Fruit fly (Drosophila melanogaster) whole organism, embryonic: ENCODE data around the gene CG33158.

Source experiments
- CG1024 ChIP-seq: fragments of 200-800 bp; sonication (Bioruptor generic); IDR thresholded peaks from 2 replicates; pipeline ENCODE4 v1.3.6; 2022; ENCODE audit warnings: missing biosample characterization, missing genetic modification characterization
- CG11085 ChIP-seq: fragments of 200-800 bp; sonication (Bioruptor generic); IDR thresholded peaks from 2 replicates; pipeline ENCODE4 v1.3.6; 2022; ENCODE audit warnings: missing biosample characterization, missing genetic modification characterization
- CG11504 ChIP-seq: fragments of 200-800 bp; sonication (Bioruptor generic); optimal IDR thresholded peaks from 3 replicates; lab custom pipeline; 2019; ENCODE audit warnings: missing biosample characterization, mild to moderate bottlenecking, missing genetic modification characterization, moderate library complexity
- CG12659 ChIP-seq: fragments of 200-800 bp; sonication (Bioruptor generic); optimal IDR thresholded peaks from 3 replicates; lab custom pipeline; 2017; ENCODE audit warnings: mild to moderate bottlenecking, missing biosample characterization, missing genetic modification reagents, missing genetic modification characterization
- CG13775 ChIP-seq: fragments of 200-800 bp; sonication (Bioruptor generic); optimal IDR thresholded peaks from 3 replicates; lab custom pipeline; 2017; ENCODE audit warnings: missing biosample characterization, mild to moderate bottlenecking, missing genetic modification characterization
- CG1529 ChIP-seq: fragments of 200-800 bp; sonication (Bioruptor generic); optimal IDR thresholded peaks from 3 replicates; lab custom pipeline; 2018; ENCODE audit warnings: missing biosample characterization, missing genetic modification characterization
- CG1602 ChIP-seq: fragments of 200-800 bp; sonication (Bioruptor generic); optimal IDR thresholded peaks from 3 replicates; lab custom pipeline; 2016; ENCODE audit warnings: missing biosample characterization, missing genetic modification characterization
- CG16815 ChIP-seq: fragments of 200-800 bp; sonication (Bioruptor generic); optimal IDR thresholded peaks from 3 replicates; lab custom pipeline; 2017; ENCODE audit warnings: missing biosample characterization, mild to moderate bottlenecking, missing genetic modification characterization
- CG17385 ChIP-seq: fragments of 200-800 bp; sonication (Bioruptor generic); optimal IDR thresholded peaks from 3 replicates; lab custom pipeline; 2018; ENCODE audit warnings: missing biosample characterization, mild to moderate bottlenecking, missing genetic modification characterization
- CG2199 ChIP-seq: fragments of 200-800 bp; sonication (Bioruptor generic); IDR thresholded peaks from 3 replicates; pipeline ENCODE4 v1.3.6; 2022; ENCODE audit warnings: missing biosample characterization, missing genetic modification characterization
- CG2678 ChIP-seq: fragments of 200-800 bp; sonication (Bioruptor generic); optimal IDR thresholded peaks from 3 replicates; lab custom pipeline; 2019; ENCODE audit warnings: missing biosample characterization, mild to moderate bottlenecking, missing genetic modification characterization, moderate library complexity
- CG4820 ChIP-seq: fragments of 200-800 bp; sonication (Bioruptor generic); optimal IDR thresholded peaks from 3 replicates; lab custom pipeline; 2016; ENCODE audit warnings: missing biosample characterization, missing genetic modification characterization
- CG6813 ChIP-seq: fragments of 200-800 bp; sonication (Bioruptor generic); optimal IDR thresholded peaks from 2 replicates; lab custom pipeline; 2017; ENCODE audit warnings: missing biosample characterization, missing genetic modification characterization, mild to moderate bottlenecking, moderate library complexity, missing genetic modification reagents
- CG8281 ChIP-seq: fragments of 200-800 bp; sonication (Bioruptor generic); optimal IDR thresholded peaks from 2 replicates; lab custom pipeline; 2018; ENCODE audit warnings: missing biosample characterization, mild to moderate bottlenecking, missing genetic modification characterization, moderate library complexity
- CG8388 ChIP-seq: fragments of 200-800 bp; sonication (Bioruptor generic); optimal IDR thresholded peaks from 2 replicates; lab custom pipeline; 2019; ENCODE audit warnings: missing biosample characterization, mild to moderate bottlenecking, missing genetic modification characterization, moderate library complexity
- CG8478 ChIP-seq: fragments of >200 bp; optimal IDR thresholded peaks from 2 replicates; lab custom pipeline; 2018
- CG9797 ChIP-seq: fragments of 200-800 bp; sonication (Bioruptor generic); optimal IDR thresholded peaks from 3 replicates; lab custom pipeline; 2018; ENCODE audit warnings: missing biosample characterization, mild to moderate bottlenecking, missing genetic modification characterization
- CG9876 ChIP-seq: fragments of 200-800 bp; sonication (Bioruptor generic); optimal IDR thresholded peaks from 2 replicates; lab custom pipeline; 2016; ENCODE audit warnings: missing biosample characterization, missing genetic modification characterization
- CG9932 ChIP-seq: fragments of 200-800 bp; sonication (Bioruptor generic); IDR thresholded peaks from 2 replicates; pipeline ENCODE4 v1.3.6; 2022; ENCODE audit warnings: missing biosample characterization, missing genetic modification characterization
- CkIIα-i1 ChIP-seq: fragments of 200-800 bp; sonication (Bioruptor generic); IDR thresholded peaks from 2 replicates; pipeline ENCODE4 v1.3.6; 2022; ENCODE audit warnings: missing biosample characterization, missing genetic modification characterization
- Hmx ChIP-seq: fragments of 200-800 bp; sonication (Bioruptor generic); optimal IDR thresholded peaks from 2 replicates; lab custom pipeline; 2016; ENCODE audit warnings: missing biosample characterization, missing genetic modification characterization
- Hr78 ChIP-seq, 2 experiments: fragments of 200-800 bp in 1 of 2; fragments of >200 bp in 1 of 2; sonication (Bioruptor generic) in 1 of 2; optimal IDR thresholded peaks; 2 replicates each; lab custom pipeline; 2017 to 2019; ENCODE audit warnings: missing biosample characterization in 2 of 2, missing genetic modification characterization in 2 of 2, mild to moderate bottlenecking in 1 of 2, moderate library complexity in 1 of 2
- Kr ChIP-seq: fragments of 200-800 bp; sonication (Bioruptor generic); optimal IDR thresholded peaks from 2 replicates; lab custom pipeline; 2017; ENCODE audit warnings: missing biosample characterization, mild to moderate bottlenecking, missing genetic modification characterization
- Mad ChIP-seq: fragments of 200-800 bp; sonication (Bioruptor generic); optimal IDR thresholded peaks from 2 replicates; lab custom pipeline; 2016; ENCODE audit warnings: missing biosample characterization, missing genetic modification characterization
- Med ChIP-seq: fragments of 200-800 bp; sonication (Bioruptor generic); peaks from one replicate; lab custom pipeline; 2016; ENCODE audit warnings: missing biosample characterization, missing genetic modification characterization, mild to moderate bottlenecking, inconsistent platforms, moderate library complexity
- PHDP ChIP-seq: fragments of 200-800 bp; sonication (Bioruptor generic); optimal IDR thresholded peaks from 3 replicates; lab custom pipeline; 2018; ENCODE audit warnings: missing biosample characterization, mild to moderate bottlenecking, missing genetic modification characterization, moderate library complexity
- Rfx ChIP-seq: fragments of 200-800 bp; sonication (Bioruptor generic); IDR thresholded peaks from 2 replicates; pipeline ENCODE4 v1.3.6; 2022; ENCODE audit warnings: missing biosample characterization, missing genetic modification characterization
- Vsx1 ChIP-seq: fragments of 200-800 bp; sonication (Bioruptor generic); optimal IDR thresholded peaks from 2 replicates; lab custom pipeline; 2017; ENCODE audit warnings: missing biosample characterization, mild to moderate bottlenecking, missing genetic modification characterization, missing genetic modification reagents
- abd-A ChIP-seq: fragments of 200-800 bp; sonication (Bioruptor generic); optimal IDR thresholded peaks from 3 replicates; lab custom pipeline; 2019; ENCODE audit warnings: missing biosample characterization, mild to moderate bottlenecking, missing genetic modification characterization, moderate library complexity
- bbx ChIP-seq: fragments of 200-800 bp; sonication (Bioruptor generic); IDR thresholded peaks from 2 replicates; pipeline ENCODE4 v1.3.6; 2022; ENCODE audit warnings: missing biosample characterization, missing genetic modification characterization; ENCODE audit not compliant: partially characterized antibody
- bcd ChIP-seq: fragments of 200-800 bp; sonication (Bioruptor generic); optimal IDR thresholded peaks from 2 replicates; lab custom pipeline; 2017; ENCODE audit warnings: missing biosample characterization, mild to moderate bottlenecking, missing genetic modification characterization
- br ChIP-seq: fragments of >200 bp; optimal IDR thresholded peaks from 2 replicates; lab custom pipeline; 2017
- btn ChIP-seq: fragments of 200-800 bp; sonication (Bioruptor generic); optimal IDR thresholded peaks from 2 replicates; lab custom pipeline; 2016; ENCODE audit warnings: missing biosample characterization, missing genetic modification characterization
- chif ChIP-seq, 2 experiments: fragments of 200-800 bp; sonication (Bioruptor generic); optimal IDR thresholded peaks; 3 replicates each; lab custom pipeline; 2016; ENCODE audit warnings: missing biosample characterization in 2 of 2, missing genetic modification characterization in 2 of 2
- dmrt99B ChIP-seq: fragments of 200-800 bp; sonication (Bioruptor generic); optimal IDR thresholded peaks from 2 replicates; lab custom pipeline; 2018; ENCODE audit warnings: missing biosample characterization, mild to moderate bottlenecking, missing genetic modification characterization, moderate library complexity
- gfzf ChIP-seq: fragments of 200-800 bp; sonication (Bioruptor generic); optimal IDR thresholded peaks from 2 replicates; lab custom pipeline; 2016; ENCODE audit warnings: missing biosample characterization, mild to moderate bottlenecking, missing genetic modification characterization, moderate library complexity
- gsb ChIP-seq: fragments of 200-800 bp; sonication (Bioruptor generic); IDR thresholded peaks from 2 replicates; pipeline ENCODE4 v1.3.6; 2022; ENCODE audit warnings: missing biosample characterization, missing genetic modification characterization
- kay ChIP-seq: fragments of 200-800 bp; sonication (Bioruptor generic); optimal IDR thresholded peaks from 2 replicates; lab custom pipeline; 2016; ENCODE audit warnings: missing biosample characterization, missing genetic modification characterization
- ken ChIP-seq: fragments of 200-800 bp; sonication (Bioruptor generic); IDR thresholded peaks from 3 replicates; pipeline ENCODE4 v1.3.6; 2022; ENCODE audit warnings: missing biosample characterization, missing genetic modification characterization
- lola ChIP-seq, 3 experiments: fragments of >200 bp in 2 of 3; fragments of 200-800 bp in 1 of 3; sonication (Bioruptor generic) in 1 of 3; optimal IDR thresholded peaks; 2 replicates each; lab custom pipeline; 2017 to 2019; ENCODE audit warnings: missing biosample characterization in 3 of 3, missing genetic modification characterization in 3 of 3, mild to moderate bottlenecking in 1 of 3, moderate library complexity in 1 of 3
- odd ChIP-seq: fragments of 200-800 bp; sonication (Bioruptor generic); optimal IDR thresholded peaks from 2 replicates; lab custom pipeline; 2017; ENCODE audit warnings: missing biosample characterization, mild to moderate bottlenecking, missing genetic modification characterization
- psq ChIP-seq: fragments of 200-800 bp; sonication (Bioruptor generic); optimal IDR thresholded peaks from 2 replicates; lab custom pipeline; 2017; ENCODE audit warnings: missing biosample characterization, missing genetic modification characterization
- run ChIP-seq: fragments of 200-800 bp; sonication (Bioruptor generic); optimal IDR thresholded peaks from 3 replicates; lab custom pipeline; 2018; ENCODE audit warnings: missing biosample characterization, mild to moderate bottlenecking, missing genetic modification characterization
- sd ChIP-seq: fragments of 200-800 bp; sonication (Bioruptor generic); optimal IDR thresholded peaks from 3 replicates; lab custom pipeline; 2018; ENCODE audit warnings: missing biosample characterization, mild to moderate bottlenecking, missing genetic modification characterization, moderate library complexity
- sens ChIP-seq: fragments of 200-800 bp; sonication (Bioruptor generic); peaks from one replicate; lab custom pipeline; 2016; ENCODE audit warnings: missing biosample characterization, missing genetic modification characterization
- sr ChIP-seq: fragments of 200-800 bp; sonication (Bioruptor generic); IDR thresholded peaks from 3 replicates; pipeline ENCODE4 v1.3.6; 2022; ENCODE audit warnings: missing biosample characterization, missing genetic modification characterization
- tgo ChIP-seq: fragments of 200-800 bp; sonication (Bioruptor generic); IDR thresholded peaks from 3 replicates; pipeline ENCODE4 v1.3.6; 2022; ENCODE audit warnings: missing biosample characterization, missing genetic modification characterization
- tll ChIP-seq, 2 experiments: fragments of 200-800 bp in 1 of 2; fragments of >200 bp in 1 of 2; sonication (Bioruptor generic) in 1 of 2; optimal IDR thresholded peaks; 2 replicates each; lab custom pipeline; 2017 to 2019; ENCODE audit warnings: missing biosample characterization in 2 of 2, missing genetic modification characterization in 2 of 2, mild to moderate bottlenecking in 1 of 2, moderate library complexity in 1 of 2

The CG33158 gene

dm6 chr3L:16488483-16489258 lies 69.3 kb downstream of the CG33158 start (continued):
- peak in 1 of 2 experiments; percentile 26 for TF ChIP-seq chif (GFP tag; optimal IDR thresholded peaks at IDR 0.05; lab: Kevin White, UChicago)
- TF ChIP-seq bcd (GFP tag; lab: Kevin White, UChicago) = peak; percentile 45
- TF ChIP-seq Hr78 (GFP tag; optimal IDR thresholded peaks at IDR 0.05; lab: Kevin White, UChicago) = peak in 1 of 2 experiments; percentile 83
- TF ChIP-seq Kr = peak; percentile 12
- TF ChIP-seq tgo (GFP tag; lab: Robert Waterston, UW) = peak; percentile 30; the same call in 2 of the 3 replicates
- TF ChIP-seq odd (GFP tag; lab: Kevin White, UChicago) = no peak
- 0 out of 3 replicates have a peak, but pooled peaks have one; percentile 30 for TF ChIP-seq sr (GFP tag; lab: Robert Waterston, UW)
- TF ChIP-seq dmrt99B (tag; lab: Kevin White, UChicago) = peak; percentile 40
- TF ChIP-seq sens (GFP tag; lab: Kevin White, UChicago) = peak; percentile 85
- TF ChIP-seq lola (GFP tag; optimal IDR thresholded peaks at IDR 0.05; lab: Kevin White, UChicago) = peak in 1 of 3 experiments; percentile 66
- TF ChIP-seq CG2678 (tag; lab: Kevin White, UChicago) = peak; percentile 44
- TF ChIP-seq CG16815 (GFP tag; lab: Kevin White, UChicago) = peak; percentile 3
- peak; percentile 55 for TF ChIP-seq CG8388 (GFP tag; lab: Kevin White, UChicago)
- peak; percentile 56 for TF ChIP-seq CG11504 (tag; lab: Kevin White, UChicago)
- TF ChIP-seq CkIIα-i1 (GFP tag; lab: Robert Waterston, UW) = no peak

- no peak for TF ChIP-seq gfzf
- TF ChIP-seq ken (GFP tag; lab: Robert Waterston, UW) = no peak
- no peak for TF ChIP-seq br (lab: Kevin White, UChicago)
- no peak for TF ChIP-seq CG6813
- no peak for TF ChIP-seq bbx (GFP tag; lab: Robert Waterston, UW)
- TF ChIP-seq CG8281 (tag; lab: Kevin White, UChicago) = peak; percentile 71
- no peak for TF ChIP-seq CG1024 (GFP tag; lab: Robert Waterston, UW)
- TF ChIP-seq CG17385 (GFP tag; lab: Kevin White, UChicago) = no peak
- no peak for TF ChIP-seq CG9797 (GFP tag; lab: Kevin White, UChicago)
- TF ChIP-seq gsb (GFP tag; lab: Robert Waterston, UW) = no peak
- no peak for TF ChIP-seq Hmx (GFP tag; lab: Kevin White, UChicago)
- TF ChIP-seq PHDP (tag; lab: Kevin White, UChicago) = no peak
- peak; percentile 37 for TF ChIP-seq abd-A
- TF ChIP-seq CG11085 = no peak
- TF ChIP-seq Rfx = no peak
- peak; percentile 21 for TF ChIP-seq Med (GFP tag; lab: Kevin White, UChicago)
- no peak for TF ChIP-seq CG4820 (GFP tag; lab: Kevin White, UChicago)
- no peak for TF ChIP-seq Mad (GFP tag; lab: Kevin White, UChicago)
- TF ChIP-seq sr (GFP tag; lab: Robert Waterston, UW) = no peak
- TF ChIP-seq run (tag; lab: Kevin White, UChicago) = peak; percentile 75
- no peak for TF ChIP-seq bcd (GFP tag; lab: Kevin White, UChicago)
- no peak for TF ChIP-seq CG9876 (GFP tag; lab: Kevin White, UChicago)
- no peak for TF ChIP-seq CG9932
- TF ChIP-seq tll (GFP tag; optimal IDR thresholded peaks at IDR 0.05; lab: Kevin White, UChicago) = peak in 1 of 2 experiments; percentile 84
- TF ChIP-seq CG8478 = no peak
- 0 out of 3 replicates have a peak, but pooled peaks have one; percentile 54 for TF ChIP-seq CG2199 (GFP tag; lab: Robert Waterston, UW)
- TF ChIP-seq sd (tag; lab: Kevin White, UChicago) = peak; percentile 4
- no peak for TF ChIP-seq CG12659
- no peak for TF ChIP-seq kay
- peak; percentile 60 for TF ChIP-seq Vsx1 (GFP tag; lab: Kevin White, UChicago)
- no peak for TF ChIP-seq psq (GFP tag; lab: Kevin White, UChicago)
- no peak for TF ChIP-seq CG13775 (GFP tag; lab: Kevin White, UChicago)
- no peak for TF ChIP-seq CG1602 (GFP tag; lab: Kevin White, UChicago)
- TF ChIP-seq CG1529 (GFP tag; lab: Kevin White, UChicago) = no peak
- TF ChIP-seq btn (GFP tag; lab: Kevin White, UChicago) = no peak
These were observed 69.9 kb downstream of the CG33158 start for dm6 chr3L:16489283-16489682.
